Fruit fly (Drosophila melanogaster): ENCODE data around the gene kst.

kst gene

dm6 chr3L:3411699-3412098 lies 75.0 kb downstream of the kst start (continued):
- TF ChIP-seq CG13424 (tag; optimal IDR thresholded peaks at IDR 0.05) (peak; percentile 57), CG2889 (GFP tag; IDR thresholded peaks at IDR 0.05) (no peak), HmgZ (tag; optimal IDR thresholded peaks at IDR 0.05) (no peak), lilli (GFP tag; optimal IDR thresholded peaks at IDR 0.05) (peak; percentile 50), wdn (GFP tag; IDR thresholded peaks at IDR 0.05) (no peak), CG12391 (tag; optimal IDR thresholded peaks at IDR 0.05) (peak; percentile 6), Xbp1 (GFP tag; optimal IDR thresholded peaks at IDR 0.05) (no peak), Dbx (GFP tag; IDR thresholded peaks at IDR 0.05) (no peak), sug (tag; optimal IDR thresholded peaks at IDR 0.05) (peak; percentile 22), CG15011 (GFP tag; optimal IDR thresholded peaks at IDR 0.05) (no peak), CG12155 (GFP tag; optimal IDR thresholded peaks at IDR 0.05) (peak; percentile 8), Aef1 (GFP tag; IDR thresholded peaks at IDR 0.05) (no peak), Hr39 (optimal IDR thresholded peaks at IDR 0.05) (no peak), zf30C (GFP tag; optimal IDR thresholded peaks at IDR 0.05) (no peak), Sin3A (optimal IDR thresholded peaks at IDR 0.05) (no peak), CG11723 (GFP tag; optimal IDR thresholded peaks at IDR 0.05) (no peak), CG12219 (GFP tag; optimal IDR thresholded peaks at IDR 0.05) (no peak), Elba2 (GFP tag; optimal IDR thresholded peaks at IDR 0.05) (no peak), so (GFP tag; IDR thresholded peaks at IDR 0.05) (0 out of 3 replicates have a peak, but pooled peaks have one; percentile 8), CG11247 (GFP tag; IDR thresholded peaks at IDR 0.05) (0 out of 2 replicates have a peak, but pooled peaks have one; percentile 36), zfh2 (GFP tag; optimal IDR thresholded peaks at IDR 0.05) (peak; percentile 46), CG7839 (tag; optimal IDR thresholded peaks at IDR 0.05) (peak; percentile 30), CG16815 (GFP tag; optimal IDR thresholded peaks at IDR 0.05) (no peak), slbo (GFP tag; IDR thresholded peaks at IDR 0.05) (peak; percentile 51), Max (GFP tag; optimal IDR thresholded peaks at IDR 0.05) (no peak), trh (GFP tag; optimal IDR thresholded peaks at IDR 0.05) (no peak), sqz (GFP tag; optimal IDR thresholded peaks at IDR 0.05) (no peak), CG3847 (GFP tag; IDR thresholded peaks at IDR 0.05) (peak; percentile 51; the same call in 1 of the 2 replicates), dmrt99B (tag; optimal IDR thresholded peaks at IDR 0.05) (peak; percentile 35), CG15269 (tag; optimal IDR thresholded peaks at IDR 0.05) (peak; percentile 35), dysf (GFP tag; IDR thresholded peaks at IDR 0.05) (peak; percentile 58; the same call in 2 of the 3 replicates), CG4854 (GFP tag; optimal IDR thresholded peaks at IDR 0.05) (no peak), gro (GFP tag; optimal IDR thresholded peaks at IDR 0.05) (peak; percentile 10), ap (GFP tag; IDR thresholded peaks at IDR 0.05) (no peak), CG11504 (tag; optimal IDR thresholded peaks at IDR 0.05) (peak; percentile 28), Gug (GFP tag; IDR thresholded peaks at IDR 0.05) (no peak), Trl (optimal IDR thresholded peaks at IDR 0.05) (no peak), Trl (GFP tag; optimal IDR thresholded peaks at IDR 0.05) (peak; percentile 4), unc-4 (GFP tag; IDR thresholded peaks at IDR 0.05; ENCODE audit: partially characterized antibody) (peak; percentile 57), CG2678 (tag; optimal IDR thresholded peaks at IDR 0.05) (peak; percentile 64), esg (GFP tag; conservative IDR thresholded peaks at IDR 0.05) (0 out of 2 replicates have a peak, but pooled peaks have one; percentile 30), Antp (GFP tag; optimal IDR thresholded peaks at IDR 0.05) (peak; percentile 0), CG6654 (GFP tag; optimal IDR thresholded peaks at IDR 0.05) (no peak), CG8281 (tag; optimal IDR thresholded peaks at IDR 0.05) (no peak), Hsf (GFP tag; optimal IDR thresholded peaks at IDR 0.05) (no peak), zen2 (GFP tag; IDR thresholded peaks at IDR 0.05; ENCODE audit: partially characterized antibody) (peak; percentile 47; the same call in 2 of the 3 replicates), kay (GFP tag; optimal IDR thresholded peaks at IDR 0.05) (no peak), bab2 (GFP tag; optimal IDR thresholded peaks at IDR 0.05) (peak; percentile 12), Oli (tag; optimal IDR thresholded peaks at IDR 0.05) (peak; percentile 19), Rx (GFP tag; IDR thresholded peaks at IDR 0.05) (no peak), eve (GFP tag; optimal IDR thresholded peaks at IDR 0.05) (peak in 1 of 2 experiments; percentile 62), nau (GFP tag; optimal IDR thresholded peaks at IDR 0.05) (no peak)
